Worm (Caenorhabditis elegans) whole organism, L1 larva: ENCODE results near the gene str-5.

Source experiments
- C04F5.9 ChIP-seq: sonication (generic microtip); optimal IDR thresholded peaks from 2 replicates; lab custom pipeline; 2016; ENCODE audit warnings: missing genetic modification characterization, missing compliant biosample characterization
- C34B4.2 ChIP-seq: sonication (generic microtip); optimal IDR thresholded peaks from 2 replicates; lab custom pipeline; 2017; ENCODE audit warnings: mild to moderate bottlenecking, missing genetic modification characterization, missing compliant biosample characterization
- Y116A8C.19 ChIP-seq: sonication (generic microtip); optimal IDR thresholded peaks from 2 replicates; lab custom pipeline; 2016; ENCODE audit warnings: missing compliant biosample characterization, missing genetic modification characterization, borderline replicate concordance
- aha-1 ChIP-seq: fragments of 150-350 bp; optimal IDR thresholded peaks from 2 replicates; lab custom pipeline; 2014; ENCODE audit warnings: missing biosample characterization, missing genetic modification characterization
- alr-1 ChIP-seq: fragments of 200-800 bp; sonication (Bioruptor generic); optimal IDR thresholded peaks from 2 replicates; lab custom pipeline; 2018; ENCODE audit warnings: borderline replicate concordance, mild to moderate bottlenecking, missing genetic modification characterization, missing compliant biosample characterization
- aly-2 ChIP-seq: fragments of 150-350 bp; optimal IDR thresholded peaks from 2 replicates; lab custom pipeline; 2014; ENCODE audit warnings: missing biosample characterization, missing genetic modification characterization
- ama-1 ChIP-seq: fragments of 150-350 bp; optimal IDR thresholded peaks from 2 replicates; lab custom pipeline; 2014
- ceh-82 ChIP-seq, 3 experiments: fragments of 150-350 bp in 1 of 3; sonication (generic microtip) in 2 of 3; optimal IDR thresholded peaks; 2 replicates each; lab custom pipeline; 2014 to 2017; ENCODE audit warnings: missing biosample characterization in 3 of 3, missing genetic modification characterization in 3 of 3
- ceh-90 ChIP-seq: sonication (generic microtip); optimal IDR thresholded peaks from 2 replicates; lab custom pipeline; 2016; ENCODE audit warnings: missing genetic modification characterization, missing compliant biosample characterization
- ces-1 ChIP-seq: fragments of 150-350 bp; optimal IDR thresholded peaks from 2 replicates; lab custom pipeline; 2014; ENCODE audit warnings: missing biosample characterization, missing genetic modification reagents, missing genetic modification characterization
- elt-3 ChIP-seq, 6 experiments: fragments of 150-350 bp in 1 of 6; sonication (generic microtip); optimal IDR thresholded peaks; 2 replicates each; lab custom pipeline; 2017 to 2018; ENCODE audit warnings: missing biosample characterization in 6 of 6, missing genetic modification characterization in 6 of 6, inconsistent platforms in 1 of 6
- ets-5 ChIP-seq: fragments of 200-800 bp; sonication (Bioruptor generic); IDR thresholded peaks from 2 replicates; pipeline ENCODE4 v1.3.6; 2022; ENCODE audit warnings: missing genetic modification characterization, missing compliant biosample characterization
- fkh-8 ChIP-seq: sonication (generic microtip); optimal IDR thresholded peaks from 2 replicates; lab custom pipeline; 2016; ENCODE audit warnings: mild to moderate bottlenecking, missing genetic modification characterization, missing compliant biosample characterization
- grh-1 ChIP-seq: fragments of 200-800 bp; sonication (Bioruptor generic); IDR thresholded peaks from 2 replicates; pipeline ENCODE4 v1.3.6; 2022; ENCODE audit warnings: missing genetic modification reagents, missing genetic modification characterization, missing compliant biosample characterization
- hlh-17 ChIP-seq: fragments of 200-800 bp; sonication (Bioruptor generic); optimal IDR thresholded peaks from 2 replicates; lab custom pipeline; 2018; ENCODE audit warnings: missing genetic modification characterization, mild to moderate bottlenecking, missing compliant biosample characterization, moderate library complexity, borderline replicate concordance
- irx-1 ChIP-seq: sonication (generic microtip); optimal IDR thresholded peaks from 2 replicates; lab custom pipeline; 2016; ENCODE audit warnings: missing genetic modification characterization, missing compliant biosample characterization
- isw-1 ChIP-seq: fragments of 200-800 bp; sonication (Bioruptor generic); IDR thresholded peaks from 2 replicates; pipeline ENCODE4 v1.3.6; 2022; ENCODE audit warnings: missing genetic modification characterization, missing compliant biosample characterization
- lin-35 ChIP-seq, 2 experiments: fragments of 150-350 bp; optimal IDR thresholded peaks; 2 replicates each; lab custom pipeline; 2014; ENCODE audit warnings: missing biosample characterization in 2 of 2, missing genetic modification characterization in 2 of 2, missing genetic modification reagents in 2 of 2
- lin-39 ChIP-seq: fragments of 150-350 bp; optimal IDR thresholded peaks from 2 replicates; lab custom pipeline; 2014; ENCODE audit warnings: missing biosample characterization, missing genetic modification reagents, missing genetic modification characterization
- lir-3 ChIP-seq: sonication (generic microtip); optimal IDR thresholded peaks from 2 replicates; lab custom pipeline; 2016; ENCODE audit warnings: mild to moderate bottlenecking, missing genetic modification characterization, moderate library complexity, missing compliant biosample characterization; ENCODE audit not compliant: poor library complexity
- mab-9 ChIP-seq: fragments of 200-800 bp; sonication (Bioruptor generic); IDR thresholded peaks from 2 replicates; pipeline ENCODE4 v1.3.6; 2022; ENCODE audit warnings: missing genetic modification reagents, missing genetic modification characterization, missing compliant biosample characterization
- mdl-1 ChIP-seq, 2 experiments: fragments of 150-350 bp; optimal IDR thresholded peaks; 2 replicates each; lab custom pipeline; 2014 to 2017; ENCODE audit warnings: missing biosample characterization in 2 of 2, missing genetic modification characterization in 2 of 2, inconsistent platforms in 1 of 2
- nhr-11 ChIP-seq: fragments of 150-350 bp; optimal IDR thresholded peaks from 2 replicates; lab custom pipeline; 2014; ENCODE audit warnings: missing biosample characterization, missing genetic modification characterization
- nhr-12 ChIP-seq: sonication (generic microtip); optimal IDR thresholded peaks from 2 replicates; lab custom pipeline; 2017; ENCODE audit warnings: missing biosample characterization, missing genetic modification characterization
- nhr-19 ChIP-seq: fragments of 200-800 bp; sonication (Bioruptor generic); conservative IDR thresholded peaks from 2 replicates; pipeline ENCODE4 v1.3.6; 2022; ENCODE audit warnings: missing genetic modification characterization, missing compliant biosample characterization
- nhr-47 ChIP-seq: sonication (generic microtip); optimal IDR thresholded peaks from 2 replicates; lab custom pipeline; 2016; ENCODE audit warnings: mild to moderate bottlenecking, missing genetic modification characterization, moderate library complexity, missing compliant biosample characterization
- nhr-76 ChIP-seq: sonication (generic microtip); optimal IDR thresholded peaks from 2 replicates; lab custom pipeline; 2017; ENCODE audit warnings: missing biosample characterization, missing genetic modification characterization
- nhr-77 ChIP-seq: fragments of 150-350 bp; optimal IDR thresholded peaks from 2 replicates; lab custom pipeline; 2014; ENCODE audit warnings: missing biosample characterization, missing genetic modification characterization
- pax-3 ChIP-seq: fragments of 200-800 bp; sonication (Bioruptor generic); optimal IDR thresholded peaks from 2 replicates; lab custom pipeline; 2018; ENCODE audit warnings: mild to moderate bottlenecking, missing genetic modification characterization, moderate library complexity, missing compliant biosample characterization
- snpc-4 ChIP-seq: fragments of 150-350 bp; optimal IDR thresholded peaks from 2 replicates; lab custom pipeline; 2014; ENCODE audit warnings: missing biosample characterization, missing genetic modification characterization
- sox-4 ChIP-seq: sonication (generic microtip); optimal IDR thresholded peaks from 2 replicates; lab custom pipeline; 2016; ENCODE audit warnings: missing genetic modification characterization, missing compliant biosample characterization
- unc-130 ChIP-seq: fragments of 150-350 bp; optimal IDR thresholded peaks from 2 replicates; lab custom pipeline; 2017; ENCODE audit warnings: missing biosample characterization, missing genetic modification characterization, inconsistent platforms
- unc-98 ChIP-seq: fragments of 200-800 bp; sonication (Bioruptor generic); IDR thresholded peaks from 2 replicates; pipeline ENCODE4 v1.3.6; 2022; ENCODE audit warnings: missing genetic modification characterization, missing compliant biosample characterization
- vab-15 ChIP-seq: sonication (generic microtip); optimal IDR thresholded peaks from 2 replicates; lab custom pipeline; 2017; ENCODE audit warnings: missing genotype, mild to moderate bottlenecking, missing genetic modification characterization, missing compliant biosample characterization
- zag-1 ChIP-seq: fragments of 150-350 bp; optimal IDR thresholded peaks from 2 replicates; lab custom pipeline; 2014; ENCODE audit warnings: missing biosample characterization, missing genetic modification characterization
- zip-4 ChIP-seq: fragments of 200-800 bp; sonication (Bioruptor generic); optimal IDR thresholded peaks from 2 replicates; lab custom pipeline; 2018; ENCODE audit warnings: mild to moderate bottlenecking, missing genetic modification characterization, moderate library complexity, missing compliant biosample characterization

str-5 gene

DNA sequence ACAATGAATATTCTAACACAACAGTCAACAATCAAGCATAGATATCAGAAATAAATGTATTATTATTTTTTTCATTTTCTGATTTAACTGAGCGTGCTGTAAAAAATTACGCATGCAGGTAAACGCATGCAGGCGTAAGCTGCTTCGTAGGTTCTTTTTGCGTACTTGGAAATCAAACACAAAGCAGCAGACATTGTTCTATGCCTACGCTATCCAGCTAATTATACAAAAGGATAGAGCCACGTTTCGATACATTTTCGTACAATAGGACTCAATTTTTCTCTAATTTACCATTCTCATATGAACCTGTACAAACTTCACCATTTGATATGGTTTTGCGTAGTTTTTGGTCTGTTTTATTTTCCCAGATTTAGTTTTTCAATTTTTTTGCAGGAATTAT lies 29.5 kb downstream of the str-5 start, which contains the start of gene T26E4.3:
T26E4.3 (plus strand) TSS at position 301 of the 400 bp plus-strand sequence.
- TF ChIP-seq nhr-12 (tag; lab: Kevin White, UChicago) (no peak), zag-1 (tag; lab: Kevin White, UChicago) (no peak), elt-3 (tag; optimal IDR thresholded peaks at IDR 0.05; lab: Kevin White, UChicago) (no peak), Y116A8C.19 (tag; lab: Kevin White, UChicago) (no peak), unc-130 (no peak), C04F5.9 (tag; lab: Kevin White, UChicago) (no peak), irx-1 (no peak), alr-1 (tag; lab: Kevin White, UChicago) (no peak), nhr-19 (GFP tag; lab: Robert Waterston, UW) (no peak)

ce11 chrV:15792409-15792808 lies 39.4 kb downstream of the str-5 start, which contains the start of gene T26E4.4:
Gene T26E4.4 (minus strand): TSS chrV:15792509.
- TF ChIP-seq aly-2 = no peak
- no peak for TF ChIP-seq snpc-4
- no peak for TF ChIP-seq nhr-76 (tag; lab: Kevin White, UChicago)
- no peak for TF ChIP-seq aha-1 (tag; lab: Kevin White, UChicago)
- TF ChIP-seq fkh-8 (tag; lab: Kevin White, UChicago) = no peak
- no peak for TF ChIP-seq zip-4 (GFP tag; lab: Kevin White, UChicago)
- no peak for TF ChIP-seq ces-1
- TF ChIP-seq nhr-47 (tag; lab: Kevin White, UChicago) = no peak
- no peak for TF ChIP-seq sox-4 (tag; lab: Kevin White, UChicago)
- no peak for TF ChIP-seq ets-5 (GFP tag; lab: Robert Waterston, UW)
- TF ChIP-seq nhr-77 = no peak
- TF ChIP-seq ceh-82 (tag; optimal IDR thresholded peaks at IDR 0.05; lab: Kevin White, UChicago) = no peak
- TF ChIP-seq mab-9 = no peak
- TF ChIP-seq vab-15 (tag; lab: Kevin White, UChicago) = no peak
- TF ChIP-seq grh-1 (GFP tag; lab: Robert Waterston, UW) = no peak
- no peak for TF ChIP-seq lin-35 (GFP tag; optimal IDR thresholded peaks at IDR 0.05; lab: Kevin White, UChicago)
- no peak for TF ChIP-seq unc-98
- TF ChIP-seq ama-1 (lab: Kevin White, UChicago) = no peak

DNA sequence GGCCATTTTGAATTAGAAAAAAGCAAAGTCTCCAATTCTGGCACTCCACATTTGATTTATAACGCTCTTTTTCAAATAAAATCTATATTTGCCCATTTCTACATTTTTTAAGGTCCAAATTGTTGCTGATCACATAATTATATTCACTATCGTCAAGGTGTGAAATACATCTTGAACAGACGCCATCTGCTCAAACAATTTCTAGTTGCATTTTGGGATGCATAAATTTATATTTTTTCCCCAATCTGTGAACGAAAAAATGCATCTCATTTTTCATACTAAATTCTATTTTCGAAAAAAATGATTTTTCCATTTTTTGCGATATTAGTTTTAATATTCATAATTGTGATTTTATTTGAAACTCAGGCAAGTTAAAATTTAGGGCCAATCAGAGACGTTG lies 40.2 kb downstream of the str-5 start, which contains the start of gene T26E4.7:
T26E4.7 (plus strand) TSS at position 301 of the 400 bp plus-strand sequence.
- TF ChIP-seq ceh-90 (tag; lab: Kevin White, UChicago) = no peak
- TF ChIP-seq Y116A8C.19 (tag; lab: Kevin White, UChicago) = no peak
- no peak for TF ChIP-seq zag-1 (tag; lab: Kevin White, UChicago)
- no peak for TF ChIP-seq nhr-12 (tag; lab: Kevin White, UChicago)
- TF ChIP-seq lir-3 (tag; lab: Kevin White, UChicago) = no peak
- no peak for TF ChIP-seq ces-1
- TF ChIP-seq isw-1 (GFP tag; lab: Robert Waterston, UW) = no peak
- no peak for TF ChIP-seq irx-1
- TF ChIP-seq pax-3 (tag; lab: Kevin White, UChicago) = no peak
- TF ChIP-seq C34B4.2 (tag; lab: Kevin White, UChicago) = no peak
- no peak for TF ChIP-seq lin-39 (tag; lab: Kevin White, UChicago)
- TF ChIP-seq hlh-17 (GFP tag; lab: Kevin White, UChicago) = no peak
- TF ChIP-seq, all 84 proteins: peak for 0

DNA sequence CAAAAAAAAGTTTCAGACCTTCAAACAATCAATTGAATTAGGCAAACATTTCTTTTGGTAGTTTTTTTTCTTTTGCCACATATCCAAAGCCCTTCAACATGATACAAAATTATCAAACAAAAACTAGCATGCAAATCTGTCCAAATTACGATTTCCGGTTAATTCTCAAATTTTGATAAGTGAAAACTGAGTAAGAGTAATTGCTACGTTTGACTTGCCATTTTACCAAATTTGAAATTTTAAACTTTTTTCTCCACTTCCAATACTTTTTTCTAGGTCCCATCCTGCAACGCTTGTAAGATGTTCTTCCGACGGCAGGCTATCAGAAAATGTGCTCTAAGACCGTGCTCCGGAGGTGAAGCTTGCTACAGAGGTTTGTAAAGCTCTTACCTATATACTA lies 43.0 kb downstream of the str-5 start, which contains the start of gene nhr-223:
nhr-223 (plus strand) TSS at position 301 of the 400 bp plus-strand sequence.
- TF ChIP-seq nhr-19 (GFP tag; lab: Robert Waterston, UW) (no peak), lin-39 (tag; lab: Kevin White, UChicago) (no peak), vab-15 (tag; lab: Kevin White, UChicago) (no peak)

DNA sequence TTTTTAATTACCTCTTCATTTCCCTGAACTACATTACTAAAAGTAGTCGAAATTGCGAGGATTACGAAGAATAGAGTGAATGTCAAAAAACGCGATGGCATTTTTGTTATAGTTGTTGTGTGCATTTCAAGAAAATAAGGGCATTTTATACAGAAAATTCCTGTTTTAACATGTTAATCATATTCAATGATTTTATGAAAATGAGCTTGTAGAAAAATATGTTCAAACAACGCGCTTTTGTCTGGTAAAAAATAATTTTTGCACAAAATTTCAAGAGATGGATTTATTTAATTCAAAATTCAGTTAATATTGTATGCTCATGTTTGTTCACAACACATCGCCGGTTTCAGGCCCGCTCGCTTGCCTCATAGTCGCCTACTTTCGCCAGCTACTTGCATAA lies 45.1 kb downstream of the str-5 start, which contains the start of gene T26E4.10:
T26E4.10 (minus strand) TSS at position 101 of the 400 bp plus-strand sequence.
- TF ChIP-seq nhr-11 (tag; lab: Kevin White, UChicago) = no peak
- TF ChIP-seq mdl-1 (tag; optimal IDR thresholded peaks at IDR 0.05; lab: Kevin White, UChicago) = no peak
